Worm (Caenorhabditis elegans) whole organism, L4 larva: ENCODE results near the gene ZC262.2.

Experiments
- D1046.2 ChIP-seq: fragments of 200-800 bp; sonication (Bioruptor generic); IDR thresholded peaks from 2 replicates; pipeline ENCODE4 v1.3.6; 2022; ENCODE audit warnings: missing genetic modification characterization, missing compliant biosample characterization
- Y105C5A.15 ChIP-seq: fragments of 200-800 bp; sonication (Bioruptor generic); IDR thresholded peaks from 2 replicates; pipeline ENCODE4 v1.3.6; 2022; ENCODE audit warnings: missing genetic modification characterization, missing compliant biosample characterization
- ceh-82 ChIP-seq: sonication (generic microtip); optimal IDR thresholded peaks from 2 replicates; lab custom pipeline; 2017; ENCODE audit warnings: missing biosample characterization, missing genetic modification characterization
- daf-12 ChIP-seq: fragments of 150-350 bp; optimal IDR thresholded peaks from 2 replicates; lab custom pipeline; 2014; ENCODE audit warnings: missing biosample characterization, missing genetic modification reagents, missing genetic modification characterization
- daf-8 ChIP-seq: fragments of 200-800 bp; sonication (Bioruptor generic); IDR thresholded peaks from 2 replicates; pipeline ENCODE4 v1.3.6; 2022; ENCODE audit warnings: missing genetic modification characterization, missing compliant biosample characterization
- dve-1 ChIP-seq: sonication (generic microtip); optimal IDR thresholded peaks from 2 replicates; lab custom pipeline; 2017; ENCODE audit warnings: antibody characterized with exemption, mild to moderate bottlenecking, missing genetic modification characterization, missing compliant biosample characterization; ENCODE audit not compliant: insufficient read depth
- hlh-11 ChIP-seq: fragments of 200-800 bp; sonication (Bioruptor generic); optimal IDR thresholded peaks from 2 replicates; lab custom pipeline; 2018; ENCODE audit warnings: mild to moderate bottlenecking, missing genetic modification characterization, missing compliant biosample characterization
- mes-2 ChIP-seq: sonication (generic microtip); optimal IDR thresholded peaks from 2 replicates; lab custom pipeline; 2016; ENCODE audit warnings: missing genotype, mild to moderate bottlenecking, missing genetic modification characterization, missing compliant biosample characterization; ENCODE audit not compliant: poor library complexity, severe bottlenecking
- snpc-4 ChIP-seq: fragments of 150-350 bp; optimal IDR thresholded peaks from 2 replicates; lab custom pipeline; 2014; ENCODE audit warnings: missing biosample characterization, missing genetic modification characterization

ce11 chrIII:8289181-8289580 is 42.7 kb upstream of the ZC262.2 start:
- TF ChIP-seq daf-8 (GFP tag; lab: Robert Waterston, UW) (no peak), Y105C5A.15 (GFP tag; lab: Robert Waterston, UW) (no peak), ceh-82 (tag; lab: Kevin White, UChicago) (no peak), dve-1 (tag; lab: Kevin White, UChicago) (no peak), snpc-4 (no peak), hlh-11 (no peak), mes-2 (tag; lab: Kevin White, UChicago) (no peak), daf-12 (tag; lab: Kevin White, UChicago) (no peak), D1046.2 (GFP tag; lab: Robert Waterston, UW) (no peak)
